Worm (Caenorhabditis elegans): ENCODE results near the gene pqn-80.

pqn-80 gene

DNA sequence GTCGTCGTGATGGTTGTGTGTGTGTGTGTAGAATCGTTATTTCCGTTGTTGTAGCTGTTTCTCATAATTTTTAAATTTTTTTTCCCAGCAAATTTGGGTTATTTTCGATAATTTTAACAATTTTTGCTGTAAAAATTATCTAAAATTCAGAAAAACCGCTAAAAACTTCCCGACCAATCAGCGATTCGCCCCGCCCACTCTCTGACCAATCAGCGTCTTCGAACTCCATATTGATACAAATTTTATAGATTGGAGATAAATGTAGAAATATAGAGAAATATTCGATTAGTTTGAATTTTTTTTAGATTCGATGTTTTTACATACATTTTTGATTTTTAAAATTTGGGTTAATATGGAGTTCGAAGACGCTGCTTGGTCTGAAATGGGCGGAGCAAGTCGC lies 71.2 kb downstream of the pqn-80 start:
- TF ChIP-seq ceh-36 (tag; optimal IDR thresholded peaks at IDR 0.05) (no peak), aly-1 (tag; optimal IDR thresholded peaks at IDR 0.05) (no peak), tra-4 (tag; optimal IDR thresholded peaks at IDR 0.05) (no peak), hmg-4 (GFP tag; optimal IDR thresholded peaks at IDR 0.05) (no peak), ama-1 (optimal IDR thresholded peaks at IDR 0.05) (no peak), ets-7 (tag; optimal IDR thresholded peaks at IDR 0.05) (no peak), ceh-13 (GFP tag; optimal IDR thresholded peaks at IDR 0.05) (no peak), tbx-37 (GFP tag; conservative IDR thresholded peaks at IDR 0.05) (no peak), hnd-1 (tag; optimal IDR thresholded peaks at IDR 0.05) (no peak), tbx-11 (GFP tag; IDR thresholded peaks at IDR 0.05) (no peak), flt-1 (GFP tag; IDR thresholded peaks at IDR 0.05) (no peak), scrt-1 (GFP tag; IDR thresholded peaks at IDR 0.05) (no peak), hmbx-1 (tag; optimal IDR thresholded peaks at IDR 0.05) (no peak), F13C5.2 (tag; optimal IDR thresholded peaks at IDR 0.05) (no peak), sea-1 (GFP tag; conservative IDR thresholded peaks at IDR 0.05) (no peak), pes-1 (GFP tag; IDR thresholded peaks at IDR 0.05) (no peak), B0310.2 (tag; optimal IDR thresholded peaks at IDR 0.05) (no peak)

DNA sequence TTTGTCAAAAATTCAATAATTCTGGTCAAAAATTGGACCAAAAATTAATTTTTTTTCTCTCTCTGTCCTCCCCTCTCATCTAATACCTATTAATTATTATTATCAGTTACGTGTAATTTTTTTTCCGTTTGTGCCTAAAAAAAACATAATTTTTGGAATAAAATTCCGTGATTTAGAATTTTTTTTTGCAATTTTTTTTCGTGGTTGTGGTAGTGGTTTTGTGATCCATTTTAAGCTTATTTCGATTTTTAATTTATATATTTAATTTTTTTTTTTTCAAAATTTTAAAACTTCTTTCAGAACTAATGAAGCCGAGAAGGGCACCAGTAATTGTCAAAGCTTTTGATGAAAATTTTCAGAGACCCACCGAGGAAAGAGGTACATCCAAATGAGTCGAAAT lies 72.8 kb downstream of the pqn-80 start, which contains the start of gene sas-1:
sas-1 (plus strand) TSS at position 301 of the 400 bp plus-strand sequence.
- TF ChIP-seq ama-1 (optimal IDR thresholded peaks at IDR 0.05) (no peak), ceh-13 (GFP tag; optimal IDR thresholded peaks at IDR 0.05) (no peak), sea-1 (GFP tag; conservative IDR thresholded peaks at IDR 0.05) (no peak), ets-7 (tag; optimal IDR thresholded peaks at IDR 0.05) (no peak), F13C5.2 (tag; optimal IDR thresholded peaks at IDR 0.05) (no peak), tbx-37 (GFP tag; conservative IDR thresholded peaks at IDR 0.05) (no peak), hmbx-1 (tag; optimal IDR thresholded peaks at IDR 0.05) (no peak), scrt-1 (GFP tag; IDR thresholded peaks at IDR 0.05) (no peak)

Data from whole organism, early embryonic.